Worm (Caenorhabditis elegans) whole organism, young adult: ENCODE data around the gene sta-2.
A peak's percentile ranks its signal among the peaks of the same experiment; 100 is the strongest.

ENCODE experiments used
- C17E4.6 ChIP-seq: fragments of 200-800 bp; sonication (Bioruptor generic); IDR thresholded peaks from 2 replicates; pipeline ENCODE4 v1.3.6; 2022; ENCODE audit warnings: missing genetic modification reagents, missing genetic modification characterization, missing compliant biosample characterization
- F10E7.11 ChIP-seq: sonication (generic microtip); optimal IDR thresholded peaks from 2 replicates; lab custom pipeline; 2017; ENCODE audit warnings: mild to moderate bottlenecking, missing genetic modification characterization, moderate library complexity, missing compliant biosample characterization
- atf-7 ChIP-seq: sonication (generic microtip); optimal IDR thresholded peaks from 2 replicates; lab custom pipeline; 2017; ENCODE audit warnings: mild to moderate bottlenecking, missing genetic modification characterization, missing compliant biosample characterization
- ccch-3 ChIP-seq: fragments of 200-800 bp; sonication (Bioruptor generic); optimal IDR thresholded peaks from 2 replicates; lab custom pipeline; 2018; ENCODE audit warnings: mild to moderate bottlenecking, missing genetic modification characterization, missing compliant biosample characterization
- him-1 ChIP-seq: sonication (generic microtip); optimal IDR thresholded peaks from 2 replicates; lab custom pipeline; 2016; ENCODE audit warnings: missing genotype, missing genetic modification reagents, missing genetic modification characterization, missing compliant biosample characterization
- nfya-1 ChIP-seq: sonication (generic microtip); optimal IDR thresholded peaks from 2 replicates; lab custom pipeline; 2017; ENCODE audit warnings: antibody characterized with exemption, missing compliant biosample characterization, missing genetic modification characterization, borderline replicate concordance; ENCODE audit not compliant: insufficient read depth
- nhr-80 ChIP-seq: sonication (generic microtip); optimal IDR thresholded peaks from 2 replicates; lab custom pipeline; 2016; ENCODE audit warnings: missing genetic modification characterization, missing compliant biosample characterization
- nhr-90 ChIP-seq: sonication (generic microtip); optimal IDR thresholded peaks from 2 replicates; lab custom pipeline; 2016; ENCODE audit warnings: missing genotype, mild to moderate bottlenecking, missing genetic modification characterization, missing compliant biosample characterization
- sea-2 ChIP-seq: fragments of 200-800 bp; sonication (Bioruptor generic); IDR thresholded peaks from 2 replicates; pipeline ENCODE4 v1.3.6; 2022; ENCODE audit warnings: missing genetic modification characterization, missing compliant biosample characterization
- unc-62 ChIP-seq: fragments of 150-350 bp; optimal IDR thresholded peaks from 2 replicates; lab custom pipeline; 2014; ENCODE audit warnings: missing biosample characterization, missing genetic modification reagents, missing genetic modification characterization
- zfh-2 ChIP-seq: fragments of 200-800 bp; sonication (Bioruptor generic); conservative IDR thresholded peaks from 2 replicates; pipeline ENCODE4 v1.3.6; 2022; ENCODE audit warnings: missing genetic modification reagents, missing genetic modification characterization, missing compliant biosample characterization
- ztf-22 ChIP-seq: fragments of 200-800 bp; sonication (Bioruptor generic); optimal IDR thresholded peaks from 2 replicates; lab custom pipeline; 2018; ENCODE audit warnings: mild to moderate bottlenecking, missing genetic modification characterization, moderate library complexity, missing compliant biosample characterization

- no peak for TF ChIP-seq ccch-3 (GFP tag; lab: Kevin White, UChicago)
- no peak for TF ChIP-seq nhr-90
- no peak for TF ChIP-seq him-1 (tag; lab: Kevin White, UChicago)
- no peak for TF ChIP-seq C17E4.6 (GFP tag; lab: Robert Waterston, UW)
- TF ChIP-seq zfh-2 (GFP tag; lab: Robert Waterston, UW) = no peak
- no peak for TF ChIP-seq atf-7 (tag; lab: Kevin White, UChicago)
- TF ChIP-seq nfya-1 (tag; lab: Kevin White, UChicago) = no peak
- no peak for TF ChIP-seq ztf-22 (GFP tag; lab: Kevin White, UChicago)
- TF ChIP-seq nhr-80 (tag; lab: Kevin White, UChicago) = peak; percentile 49
- no peak for TF ChIP-seq F10E7.11
- no peak for TF ChIP-seq unc-62
- no peak for TF ChIP-seq sea-2 (GFP tag; lab: Robert Waterston, UW)
Observed at ce11 chrV:9709747-9710146, 31.3 kb upstream of the sta-2 start, which contains the start of gene tag-120.
